Worm (Caenorhabditis elegans) whole organism, L1 larva: ENCODE measurements around the gene rhi-1.

Source experiments
- C04F5.9 ChIP-seq: sonication (generic microtip); optimal IDR thresholded peaks from 2 replicates; lab custom pipeline; 2016; ENCODE audit warnings: missing genetic modification characterization, missing compliant biosample characterization
- C34B4.2 ChIP-seq: sonication (generic microtip); optimal IDR thresholded peaks from 2 replicates; lab custom pipeline; 2017; ENCODE audit warnings: mild to moderate bottlenecking, missing genetic modification characterization, missing compliant biosample characterization
- F16B12.6 ChIP-seq: fragments of 150-350 bp; optimal IDR thresholded peaks from 2 replicates; lab custom pipeline; 2014; ENCODE audit warnings: missing biosample characterization, missing genetic modification characterization
- aha-1 ChIP-seq: fragments of 150-350 bp; optimal IDR thresholded peaks from 2 replicates; lab custom pipeline; 2014; ENCODE audit warnings: missing biosample characterization, missing genetic modification characterization
- ceh-63 ChIP-seq: fragments of 200-800 bp; sonication (Bioruptor generic); optimal IDR thresholded peaks from 2 replicates; lab custom pipeline; 2018; ENCODE audit warnings: mild to moderate bottlenecking, missing genetic modification characterization, missing compliant biosample characterization
- ceh-90 ChIP-seq: sonication (generic microtip); optimal IDR thresholded peaks from 2 replicates; lab custom pipeline; 2016; ENCODE audit warnings: missing genetic modification characterization, missing compliant biosample characterization
- egl-13 ChIP-seq: sonication (generic microtip); optimal IDR thresholded peaks from 2 replicates; lab custom pipeline; 2016; ENCODE audit warnings: missing genotype, missing genetic modification reagents, missing genetic modification characterization, missing compliant biosample characterization
- egl-27 ChIP-seq, 2 experiments: fragments of 150-350 bp in 1 of 2; sonication (generic microtip); optimal IDR thresholded peaks; 3 replicates each; lab custom pipeline; 2017 to 2018; ENCODE audit warnings: missing biosample characterization in 2 of 2, missing genetic modification characterization in 2 of 2, missing genetic modification reagents in 2 of 2
- elt-2 ChIP-seq: sonication (generic microtip); optimal IDR thresholded peaks from 2 replicates; lab custom pipeline; 2016; ENCODE audit warnings: missing genetic modification characterization, mild to moderate bottlenecking, inconsistent platforms, missing compliant biosample characterization, missing genetic modification reagents
- elt-3 ChIP-seq, 6 experiments: fragments of 150-350 bp in 1 of 6; sonication (generic microtip); optimal IDR thresholded peaks; 2 replicates each; lab custom pipeline; 2017 to 2018; ENCODE audit warnings: missing biosample characterization in 6 of 6, missing genetic modification characterization in 6 of 6, inconsistent platforms in 1 of 6
- ets-5 ChIP-seq: fragments of 200-800 bp; sonication (Bioruptor generic); IDR thresholded peaks from 2 replicates; pipeline ENCODE4 v1.3.6; 2022; ENCODE audit warnings: missing genetic modification characterization, missing compliant biosample characterization
- fkh-10 ChIP-seq: sonication (generic microtip); optimal IDR thresholded peaks from 2 replicates; lab custom pipeline; 2017; ENCODE audit warnings: missing biosample characterization, missing genetic modification reagents, missing genetic modification characterization
- fkh-4 ChIP-seq: sonication (generic microtip); optimal IDR thresholded peaks from 2 replicates; lab custom pipeline; 2016; ENCODE audit warnings: missing compliant biosample characterization, missing genetic modification characterization, borderline replicate concordance
- fkh-8 ChIP-seq: sonication (generic microtip); optimal IDR thresholded peaks from 2 replicates; lab custom pipeline; 2016; ENCODE audit warnings: mild to moderate bottlenecking, missing genetic modification characterization, missing compliant biosample characterization
- fos-1 ChIP-seq: fragments of 150-350 bp; optimal IDR thresholded peaks from 2 replicates; lab custom pipeline; 2014; ENCODE audit warnings: missing biosample characterization, missing genetic modification characterization
- grh-1 ChIP-seq: fragments of 200-800 bp; sonication (Bioruptor generic); IDR thresholded peaks from 2 replicates; pipeline ENCODE4 v1.3.6; 2022; ENCODE audit warnings: missing genetic modification reagents, missing genetic modification characterization, missing compliant biosample characterization
- irx-1 ChIP-seq: sonication (generic microtip); optimal IDR thresholded peaks from 2 replicates; lab custom pipeline; 2016; ENCODE audit warnings: missing genetic modification characterization, missing compliant biosample characterization
- isw-1 ChIP-seq: fragments of 200-800 bp; sonication (Bioruptor generic); IDR thresholded peaks from 2 replicates; pipeline ENCODE4 v1.3.6; 2022; ENCODE audit warnings: missing genetic modification characterization, missing compliant biosample characterization
- jun-1 ChIP-seq: fragments of 150-350 bp; optimal IDR thresholded peaks from 2 replicates; lab custom pipeline; 2014; ENCODE audit warnings: missing biosample characterization, missing genetic modification reagents, missing genetic modification characterization
- lin-14 ChIP-seq: fragments of 200-800 bp; sonication (Bioruptor generic); optimal IDR thresholded peaks from 2 replicates; lab custom pipeline; 2018; ENCODE audit warnings: mild to moderate bottlenecking, missing genetic modification characterization, moderate library complexity, missing compliant biosample characterization
- lin-15B ChIP-seq: fragments of 150-350 bp; sonication (generic microtip); optimal IDR thresholded peaks from 3 replicates; lab custom pipeline; 2014; ENCODE audit warnings: missing biosample characterization, missing genetic modification characterization
- lin-35 ChIP-seq, 2 experiments: fragments of 150-350 bp; optimal IDR thresholded peaks; 2 replicates each; lab custom pipeline; 2014; ENCODE audit warnings: missing biosample characterization in 2 of 2, missing genetic modification characterization in 2 of 2, missing genetic modification reagents in 2 of 2
- lin-39 ChIP-seq: fragments of 150-350 bp; optimal IDR thresholded peaks from 2 replicates; lab custom pipeline; 2014; ENCODE audit warnings: missing biosample characterization, missing genetic modification reagents, missing genetic modification characterization
- mab-9 ChIP-seq: fragments of 200-800 bp; sonication (Bioruptor generic); IDR thresholded peaks from 2 replicates; pipeline ENCODE4 v1.3.6; 2022; ENCODE audit warnings: missing genetic modification reagents, missing genetic modification characterization, missing compliant biosample characterization
- mep-1 ChIP-seq: fragments of 150-350 bp; optimal IDR thresholded peaks from 2 replicates; lab custom pipeline; 2014; ENCODE audit warnings: missing biosample characterization, missing genetic modification characterization
- nhr-11 ChIP-seq: fragments of 150-350 bp; optimal IDR thresholded peaks from 2 replicates; lab custom pipeline; 2014; ENCODE audit warnings: missing biosample characterization, missing genetic modification characterization
- nhr-20 ChIP-seq: sonication (generic microtip); optimal IDR thresholded peaks from 2 replicates; lab custom pipeline; 2016; ENCODE audit warnings: mild to moderate bottlenecking, missing genetic modification characterization, missing compliant biosample characterization
- nhr-47 ChIP-seq: sonication (generic microtip); optimal IDR thresholded peaks from 2 replicates; lab custom pipeline; 2016; ENCODE audit warnings: mild to moderate bottlenecking, missing genetic modification characterization, moderate library complexity, missing compliant biosample characterization
- nhr-76 ChIP-seq: sonication (generic microtip); optimal IDR thresholded peaks from 2 replicates; lab custom pipeline; 2017; ENCODE audit warnings: missing biosample characterization, missing genetic modification characterization
- nhr-77 ChIP-seq: fragments of 150-350 bp; optimal IDR thresholded peaks from 2 replicates; lab custom pipeline; 2014; ENCODE audit warnings: missing biosample characterization, missing genetic modification characterization
- nhr-84 ChIP-seq: sonication (generic microtip); optimal IDR thresholded peaks from 2 replicates; lab custom pipeline; 2017; ENCODE audit warnings: missing biosample characterization, missing genetic modification characterization
- nhr-90 ChIP-seq: sonication (generic microtip); optimal IDR thresholded peaks from 2 replicates; lab custom pipeline; 2016; ENCODE audit warnings: mild to moderate bottlenecking, missing genetic modification characterization, missing compliant biosample characterization; ENCODE audit not compliant: poor library complexity
- pqm-1 ChIP-seq: sonication (generic microtip); optimal IDR thresholded peaks from 3 replicates; lab custom pipeline; 2017; ENCODE audit warnings: missing biosample characterization, missing genetic modification characterization
- rnt-1 ChIP-seq: sonication (generic microtip); optimal IDR thresholded peaks from 2 replicates; lab custom pipeline; 2016; ENCODE audit warnings: mild to moderate bottlenecking, missing genetic modification characterization, moderate library complexity, missing compliant biosample characterization
- skn-1 ChIP-seq: fragments of 150-350 bp; optimal IDR thresholded peaks from 2 replicates; lab custom pipeline; 2014; ENCODE audit warnings: missing biosample characterization, missing genetic modification characterization
- snpc-4 ChIP-seq: fragments of 150-350 bp; optimal IDR thresholded peaks from 2 replicates; lab custom pipeline; 2014; ENCODE audit warnings: missing biosample characterization, missing genetic modification characterization
- snu-23 ChIP-seq: sonication (generic microtip); optimal IDR thresholded peaks from 2 replicates; lab custom pipeline; 2016; ENCODE audit warnings: missing genetic modification characterization, missing compliant biosample characterization
- sox-4 ChIP-seq: sonication (generic microtip); optimal IDR thresholded peaks from 2 replicates; lab custom pipeline; 2016; ENCODE audit warnings: missing genetic modification characterization, missing compliant biosample characterization
- tbx-2 ChIP-seq: sonication (generic microtip); optimal IDR thresholded peaks from 2 replicates; lab custom pipeline; 2016; ENCODE audit warnings: missing genetic modification characterization, missing compliant biosample characterization
- tlp-1 ChIP-seq: fragments of 150-350 bp; optimal IDR thresholded peaks from 2 replicates; lab custom pipeline; 2014; ENCODE audit warnings: missing biosample characterization, missing genetic modification characterization
- unc-130 ChIP-seq: fragments of 150-350 bp; optimal IDR thresholded peaks from 2 replicates; lab custom pipeline; 2017; ENCODE audit warnings: missing biosample characterization, missing genetic modification characterization, inconsistent platforms
- unc-30 ChIP-seq: sonication (generic microtip); optimal IDR thresholded peaks from 2 replicates; lab custom pipeline; 2017; ENCODE audit warnings: missing biosample characterization, missing genetic modification characterization
- unc-86 ChIP-seq: sonication (generic microtip); optimal IDR thresholded peaks from 2 replicates; lab custom pipeline; 2016; ENCODE audit warnings: missing genetic modification characterization, missing compliant biosample characterization
- unc-98 ChIP-seq: fragments of 200-800 bp; sonication (Bioruptor generic); IDR thresholded peaks from 2 replicates; pipeline ENCODE4 v1.3.6; 2022; ENCODE audit warnings: missing genetic modification characterization, missing compliant biosample characterization
- vab-15 ChIP-seq: sonication (generic microtip); optimal IDR thresholded peaks from 2 replicates; lab custom pipeline; 2017; ENCODE audit warnings: missing genotype, mild to moderate bottlenecking, missing genetic modification characterization, missing compliant biosample characterization
- xbp-1 ChIP-seq: sonication (generic microtip); optimal IDR thresholded peaks from 2 replicates; lab custom pipeline; 2016; ENCODE audit warnings: missing genetic modification characterization, missing compliant biosample characterization
- zip-4 ChIP-seq: fragments of 200-800 bp; sonication (Bioruptor generic); optimal IDR thresholded peaks from 2 replicates; lab custom pipeline; 2018; ENCODE audit warnings: mild to moderate bottlenecking, missing genetic modification characterization, moderate library complexity, missing compliant biosample characterization
- ztf-4 ChIP-seq: fragments of 150-350 bp; optimal IDR thresholded peaks from 2 replicates; lab custom pipeline; 2014; ENCODE audit warnings: missing biosample characterization, missing genetic modification characterization

Gene rhi-1

DNA sequence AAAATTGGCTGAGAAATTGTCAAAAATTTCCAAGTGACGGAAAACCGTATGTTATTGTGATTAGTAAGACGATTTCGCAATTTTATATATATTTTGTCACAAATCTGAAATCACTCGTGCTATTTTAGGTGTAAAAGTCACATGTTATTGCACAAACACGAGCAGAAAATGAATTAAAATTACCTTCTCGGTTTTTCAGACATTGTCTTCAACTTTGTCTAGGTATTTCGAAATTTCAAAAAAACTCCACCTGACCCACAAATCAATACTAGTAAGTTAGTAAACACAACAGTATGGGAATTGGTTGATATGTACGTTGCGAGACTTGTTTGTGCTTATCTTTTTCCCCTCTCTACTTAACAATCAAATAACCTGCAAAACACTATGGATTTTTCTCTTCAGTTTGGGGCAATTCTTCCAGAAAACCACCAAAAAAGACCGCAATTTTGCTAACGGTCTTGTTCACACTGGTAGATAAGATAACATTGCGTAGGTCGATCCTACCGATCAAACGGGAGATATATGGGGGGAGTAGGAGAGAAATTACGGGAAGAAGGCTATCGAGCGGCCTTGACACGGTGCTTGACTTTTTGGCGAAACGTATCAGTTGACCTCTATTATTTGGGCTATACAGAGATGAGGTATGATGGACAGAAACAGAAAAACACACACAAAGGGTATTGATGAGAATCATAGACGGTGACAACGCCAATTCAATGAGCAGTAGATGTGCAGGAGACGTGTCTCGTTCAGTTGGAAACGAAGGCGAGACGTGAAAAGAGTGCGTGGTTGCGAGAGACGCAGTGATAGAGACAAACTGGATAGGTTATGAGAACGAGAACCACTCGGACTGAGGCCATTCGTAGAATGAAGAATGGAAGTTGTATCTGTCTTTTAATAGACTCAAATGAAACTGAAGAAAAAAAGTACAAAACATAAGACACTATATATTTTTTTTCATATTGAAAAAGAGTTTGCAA, 13.8 kb downstream of the rhi-1 start, which contains the start of gene C07A12.7 (continued):
- no peak for TF ChIP-seq nhr-84 (tag; lab: Kevin White, UChicago)
- no peak for TF ChIP-seq fkh-10 (GFP tag; lab: Kevin White, UChicago)
- TF ChIP-seq tbx-2: no peak
- no peak for TF ChIP-seq ztf-4 (tag; lab: Kevin White, UChicago)
- no peak for TF ChIP-seq ceh-63 (GFP tag; lab: Kevin White, UChicago)
- no peak for TF ChIP-seq sox-4 (tag; lab: Kevin White, UChicago)
- peak; percentile 54 for TF ChIP-seq skn-1 (tag; lab: Kevin White, UChicago)
- TF ChIP-seq unc-98 (GFP tag; lab: Robert Waterston, UW): no peak
- no peak for TF ChIP-seq nhr-11 (tag; lab: Kevin White, UChicago)
- TF ChIP-seq nhr-77 (tag; lab: Kevin White, UChicago): no peak
- no peak for TF ChIP-seq mab-9 (GFP tag; lab: Robert Waterston, UW)
- TF ChIP-seq nhr-47 (tag; lab: Kevin White, UChicago): peak; percentile 43
- TF ChIP-seq unc-130 (tag; lab: Kevin White, UChicago): no peak
- peak; percentile 26 for TF ChIP-seq mep-1 (tag; lab: Kevin White, UChicago)
- TF ChIP-seq fkh-4 (tag; lab: Kevin White, UChicago): no peak
- TF ChIP-seq ceh-90 (tag; lab: Kevin White, UChicago): no peak
- TF ChIP-seq lin-39 (tag; lab: Kevin White, UChicago): no peak
- TF ChIP-seq snu-23 (GFP tag; lab: Kevin White, UChicago): peak; percentile 38
- TF ChIP-seq nhr-20 (tag; lab: Kevin White, UChicago): peak; percentile 28
- no peak for TF ChIP-seq snpc-4 (tag; lab: Kevin White, UChicago)
- TF ChIP-seq lin-35 (GFP tag; optimal IDR thresholded peaks at IDR 0.05; lab: Kevin White, UChicago): no peak
- TF ChIP-seq tlp-1: no peak
- TF ChIP-seq isw-1 (GFP tag; lab: Robert Waterston, UW): no peak
- no peak for TF ChIP-seq grh-1 (GFP tag; lab: Robert Waterston, UW)
- TF ChIP-seq vab-15 (tag; lab: Kevin White, UChicago): no peak
- no peak for TF ChIP-seq ets-5
- no peak for TF ChIP-seq unc-30 (tag; lab: Kevin White, UChicago)
- TF ChIP-seq unc-86: no peak
- no peak for TF ChIP-seq lin-15B (tag; lab: Kevin White, UChicago)
- TF ChIP-seq nhr-76 (tag; lab: Kevin White, UChicago): no peak
- no peak for TF ChIP-seq fos-1 (tag; lab: Kevin White, UChicago)
- TF ChIP-seq rnt-1 (tag; lab: Kevin White, UChicago): peak; percentile 3
- no peak for TF ChIP-seq jun-1 (tag; lab: Kevin White, UChicago)
- peak; percentile 86 for TF ChIP-seq xbp-1 (tag; lab: Kevin White, UChicago)
- no peak for TF ChIP-seq irx-1

- no peak for TF ChIP-seq nhr-77 (tag; lab: Kevin White, UChicago)
- no peak for TF ChIP-seq lin-39 (tag; lab: Kevin White, UChicago)
- no peak for TF ChIP-seq nhr-90 (tag; lab: Kevin White, UChicago)
- no peak for TF ChIP-seq unc-130 (tag; lab: Kevin White, UChicago)
- TF ChIP-seq elt-2: no peak
- TF ChIP-seq, all 84 proteins: peak for 0
Observed at ce11 chrX:4523315-4523714, 15.0 kb downstream of the rhi-1 start.

- TF ChIP-seq ets-5 (no peak), C04F5.9 (no peak), elt-3 (tag; optimal IDR thresholded peaks at IDR 0.05; lab: Kevin White, UChicago) (peak in 4 of 6 experiments; percentile 4 to 75 (median 46)), egl-13 (tag; lab: Kevin White, UChicago) (peak; percentile 20), F16B12.6 (peak; percentile 26), aha-1 (tag; lab: Kevin White, UChicago) (peak; percentile 61), lin-14 (GFP tag; lab: Kevin White, UChicago) (peak; percentile 97), lin-35 (GFP tag; optimal IDR thresholded peaks at IDR 0.05; lab: Kevin White, UChicago) (peak; percentile 48 to 73), fkh-8 (peak; percentile 72), nhr-77 (tag; lab: Kevin White, UChicago) (peak; percentile 61), ceh-90 (tag; lab: Kevin White, UChicago) (no peak), pqm-1 (tag; lab: Kevin White, UChicago) (no peak), egl-27 (tag; optimal IDR thresholded peaks at IDR 0.05; lab: Kevin White, UChicago) (no peak), C34B4.2 (tag; lab: Kevin White, UChicago) (no peak), zip-4 (peak; percentile 39), grh-1 (GFP tag; lab: Robert Waterston, UW) (peak; percentile 92), lin-39 (tag; lab: Kevin White, UChicago) (no peak)
Observed at ce11 chrX:4523887-4524350, 15.6 kb downstream of the rhi-1 start, which contains the start of gene pdi-2. Gene pdi-2 (plus strand): TSS chrX:4524155.
